Fruit fly (Drosophila melanogaster) whole organism, prepupa: ENCODE measurements around the gene CG33080.

ENCODE experiments used
- CG11294 ChIP-seq: fragments of 200-800 bp; sonication (Bioruptor generic); IDR thresholded peaks from 2 replicates; pipeline ENCODE4 v1.3.6; 2022; ENCODE audit warnings: missing biosample characterization, missing genetic modification characterization
- CG34406 ChIP-seq: fragments of 200-800 bp; sonication (Bioruptor generic); optimal IDR thresholded peaks from 3 replicates; lab custom pipeline; 2016; ENCODE audit warnings: missing biosample characterization, missing genetic modification characterization
- CG3919 ChIP-seq: fragments of 200-800 bp; sonication (Bioruptor generic); optimal IDR thresholded peaks from 3 replicates; lab custom pipeline; 2016; ENCODE audit warnings: missing biosample characterization, missing genetic modification characterization
- CG6276 ChIP-seq: fragments of 200-800 bp; sonication (Bioruptor generic); optimal IDR thresholded peaks from 2 replicates; lab custom pipeline; 2017; ENCODE audit warnings: missing biosample characterization, mild to moderate bottlenecking, missing genetic modification characterization
- Sox102F ChIP-seq: fragments of 200-800 bp; sonication (Bioruptor generic); optimal IDR thresholded peaks from 2 replicates; lab custom pipeline; 2016; ENCODE audit warnings: missing biosample characterization, mild to moderate bottlenecking, missing genetic modification characterization

The CG33080 gene

dm6 chrX:5661971-5662370 lies 55.6 kb downstream of the CG33080 start:
- TF ChIP-seq CG6276 = no peak
- no peak for TF ChIP-seq Sox102F (GFP tag; lab: Kevin White, UChicago)
- TF ChIP-seq CG3919 (GFP tag; lab: Kevin White, UChicago) = no peak
- TF ChIP-seq CG34406 (GFP tag; lab: Kevin White, UChicago) = no peak
- no peak for TF ChIP-seq CG11294
